Worm (Caenorhabditis elegans): ENCODE results near the gene nas-19.

- no peak for TF ChIP-seq ztf-29 (GFP tag; IDR thresholded peaks at IDR 0.05)
- TF ChIP-seq ref-1 (GFP tag; conservative IDR thresholded peaks at IDR 0.05), result no peak
Observed at ce11 chrV:11366129-11366528, 36.4 kb downstream of the nas-19 start, which contains the start of gene dop-5.

Data from whole organism, midembryonic.